Worm (Caenorhabditis elegans) whole organism, L3 larva: ENCODE data around the gene F36H9.1.

ENCODE experiments used
- R02D3.7 ChIP-seq: fragments of 150-350 bp; optimal IDR thresholded peaks from 2 replicates; lab custom pipeline; 2014; ENCODE audit warnings: missing biosample characterization, missing genetic modification characterization
- ZK546.5 ChIP-seq: sonication (generic microtip); optimal IDR thresholded peaks from 2 replicates; lab custom pipeline; 2017; ENCODE audit warnings: missing biosample characterization, missing genetic modification characterization
- aly-2 ChIP-seq: fragments of 150-350 bp; optimal IDR thresholded peaks from 2 replicates; lab custom pipeline; 2014; ENCODE audit warnings: missing biosample characterization, missing genetic modification characterization
- ceh-28 ChIP-seq: fragments of 150-350 bp; optimal IDR thresholded peaks from 2 replicates; lab custom pipeline; 2014; ENCODE audit warnings: missing biosample characterization, missing genetic modification reagents, missing genetic modification characterization
- daf-12 ChIP-seq: fragments of 150-350 bp; optimal IDR thresholded peaks from 2 replicates; lab custom pipeline; 2014; ENCODE audit warnings: missing biosample characterization, missing genetic modification reagents, missing genetic modification characterization
- egl-5 ChIP-seq: fragments of 150-350 bp; optimal IDR thresholded peaks from 2 replicates; lab custom pipeline; 2017; ENCODE audit warnings: missing biosample characterization, missing genetic modification reagents, missing genetic modification characterization, inconsistent platforms
- elt-1 ChIP-seq: fragments of 150-350 bp; optimal IDR thresholded peaks from 2 replicates; lab custom pipeline; 2014; ENCODE audit warnings: missing biosample characterization, missing genetic modification characterization
- elt-2 ChIP-seq: sonication (generic microtip); optimal IDR thresholded peaks from 2 replicates; lab custom pipeline; 2016; ENCODE audit warnings: missing genetic modification reagents, mild to moderate bottlenecking, missing genetic modification characterization, missing compliant biosample characterization
- elt-3 ChIP-seq, 3 experiments: fragments of 150-350 bp in 1 of 3; sonication (generic microtip) in 2 of 3; optimal IDR thresholded peaks; 2 replicates in 2 of 3; 4 replicates in 1 of 3; lab custom pipeline; 2014 to 2017; ENCODE audit warnings: missing biosample characterization in 3 of 3, missing genetic modification characterization in 3 of 3
- fkh-10 ChIP-seq: sonication (generic microtip); optimal IDR thresholded peaks from 2 replicates; lab custom pipeline; 2017; ENCODE audit warnings: missing biosample characterization, missing genetic modification reagents, missing genetic modification characterization
- fkh-2 ChIP-seq: fragments of 150-350 bp; optimal IDR thresholded peaks from 2 replicates; lab custom pipeline; 2014; ENCODE audit warnings: missing biosample characterization, missing genetic modification reagents, missing genetic modification characterization
- hmg-11 ChIP-seq: sonication (generic microtip); optimal IDR thresholded peaks from 2 replicates; lab custom pipeline; 2016; ENCODE audit warnings: missing genetic modification characterization, missing compliant biosample characterization
- jun-1 ChIP-seq: fragments of 150-350 bp; optimal IDR thresholded peaks from 2 replicates; lab custom pipeline; 2014; ENCODE audit warnings: missing biosample characterization, missing genetic modification reagents, missing genetic modification characterization
- lin-15B ChIP-seq: fragments of 150-350 bp; optimal IDR thresholded peaks from 2 replicates; lab custom pipeline; 2014; ENCODE audit warnings: missing biosample characterization, missing genetic modification characterization
- mdl-1 ChIP-seq: fragments of 150-350 bp; optimal IDR thresholded peaks from 2 replicates; lab custom pipeline; 2014; ENCODE audit warnings: missing biosample characterization, missing genetic modification characterization
- nfya-1 ChIP-seq: sonication (generic microtip); optimal IDR thresholded peaks from 2 replicates; lab custom pipeline; 2017; ENCODE audit warnings: missing genetic modification characterization, mild to moderate bottlenecking, missing compliant biosample characterization, antibody characterized with exemption, moderate library complexity; ENCODE audit not compliant: insufficient read depth
- nhr-11 ChIP-seq: fragments of 150-350 bp; optimal IDR thresholded peaks from 2 replicates; lab custom pipeline; 2014; ENCODE audit warnings: missing biosample characterization, missing genetic modification characterization
- nhr-12 ChIP-seq: fragments of 150-350 bp; optimal IDR thresholded peaks from 2 replicates; lab custom pipeline; 2014; ENCODE audit warnings: missing biosample characterization, missing genetic modification characterization
- nhr-237 ChIP-seq: fragments of 150-350 bp; optimal IDR thresholded peaks from 2 replicates; lab custom pipeline; 2014; ENCODE audit warnings: missing biosample characterization, missing genetic modification characterization
- nhr-25 ChIP-seq: sonication (generic microtip); optimal IDR thresholded peaks from 2 replicates; lab custom pipeline; 2017; ENCODE audit warnings: missing biosample characterization, missing genetic modification characterization
- nhr-28 ChIP-seq: fragments of 150-350 bp; optimal IDR thresholded peaks from 2 replicates; lab custom pipeline; 2014; ENCODE audit warnings: missing biosample characterization, missing genetic modification characterization
- nhr-43 ChIP-seq: sonication (generic microtip); optimal IDR thresholded peaks from 2 replicates; lab custom pipeline; 2016; ENCODE audit warnings: mild to moderate bottlenecking, missing genetic modification characterization, missing compliant biosample characterization; ENCODE audit not compliant: poor library complexity, severe bottlenecking
- nhr-76 ChIP-seq: fragments of 150-350 bp; sonication (generic microtip); optimal IDR thresholded peaks from 5 replicates; lab custom pipeline; 2014; ENCODE audit warnings: missing biosample characterization, missing genetic modification characterization
- pha-4 ChIP-seq: fragments of 150-350 bp; optimal IDR thresholded peaks from 2 replicates; lab custom pipeline; 2014; ENCODE audit warnings: missing biosample characterization, missing genetic modification reagents, missing genetic modification characterization
- pqm-1 ChIP-seq: fragments of 150-350 bp; optimal IDR thresholded peaks from 2 replicates; lab custom pipeline; 2017; ENCODE audit warnings: missing biosample characterization, missing genetic modification characterization, inconsistent platforms
- skn-1 ChIP-seq: fragments of 150-350 bp; optimal IDR thresholded peaks from 2 replicates; lab custom pipeline; 2014; ENCODE audit warnings: missing biosample characterization, missing genetic modification characterization
- unc-39 ChIP-seq: sonication (generic microtip); optimal IDR thresholded peaks from 4 replicates; lab custom pipeline; 2017; ENCODE audit warnings: missing biosample characterization, missing genetic modification characterization
- unc-62 ChIP-seq: fragments of 150-350 bp; sonication (generic microtip); optimal IDR thresholded peaks from 4 replicates; lab custom pipeline; 2014; ENCODE audit warnings: missing biosample characterization, missing genetic modification reagents, missing genetic modification characterization
- zag-1 ChIP-seq: fragments of 150-350 bp; optimal IDR thresholded peaks from 2 replicates; lab custom pipeline; 2014; ENCODE audit warnings: missing biosample characterization, missing genetic modification characterization

Gene F36H9.1

ce11 chrV:1756099-1756498 lies 38.2 kb upstream of the F36H9.1 start:
- TF ChIP-seq pqm-1 = peak; percentile 7
- TF ChIP-seq fkh-10 (GFP tag; lab: Kevin White, UChicago) = no peak
- peak; percentile 64 for TF ChIP-seq elt-2 (tag; lab: Kevin White, UChicago)
- TF ChIP-seq unc-39 (tag; lab: Kevin White, UChicago) = no peak

ce11 chrV:1756856-1757255 lies 37.5 kb upstream of the F36H9.1 start, which contains the start of gene clec-204:
TSS of gene clec-204 (plus strand) at chrV:1757156.
- TF ChIP-seq elt-2 (tag; lab: Kevin White, UChicago) (peak; percentile 45), elt-1 (no peak)

DNA sequence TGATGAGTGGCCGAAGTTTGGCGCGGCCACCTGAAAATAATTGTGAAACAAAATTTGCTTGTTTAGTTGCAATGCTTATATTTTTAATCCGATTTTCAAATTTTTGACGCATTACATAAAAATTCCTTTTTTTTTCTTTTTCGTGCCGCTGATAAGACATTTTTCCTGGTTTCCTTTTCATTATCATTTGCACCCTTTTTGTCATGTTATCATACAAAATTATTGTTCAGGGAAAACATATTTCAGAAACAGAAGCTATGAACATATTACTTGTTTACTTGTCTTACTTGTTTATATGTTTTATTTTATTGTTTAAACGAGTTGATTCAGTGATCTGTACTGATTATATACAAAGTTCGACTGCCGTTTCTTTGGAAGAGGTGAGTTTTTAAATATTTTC lies 33.6 kb upstream of the F36H9.1 start, which contains the start of gene clec-205:
clec-205 (plus strand) TSS at position 212 of the 400 bp plus-strand sequence.
- TF ChIP-seq nhr-25 (tag; lab: Kevin White, UChicago) (no peak), elt-2 (tag; lab: Kevin White, UChicago) (peak; percentile 60)

- no peak for TF ChIP-seq lin-15B (tag; lab: Kevin White, UChicago)
- no peak for TF ChIP-seq egl-5 (tag; lab: Kevin White, UChicago)
- no peak for TF ChIP-seq aly-2 (tag; lab: Kevin White, UChicago)
- no peak for TF ChIP-seq unc-62 (GFP tag; lab: Kevin White, UChicago)
Observed at ce11 chrV:1767427-1767826, 26.9 kb upstream of the F36H9.1 start.

- TF ChIP-seq pha-4 (tag; lab: Kevin White, UChicago) = peak; percentile 47
- TF ChIP-seq elt-2 (tag; lab: Kevin White, UChicago) = peak; percentile 52
- TF ChIP-seq lin-15B (tag; lab: Kevin White, UChicago) = peak; percentile 36
- TF ChIP-seq elt-3 (tag; optimal IDR thresholded peaks at IDR 0.05; lab: Kevin White, UChicago) = no peak
- TF ChIP-seq nhr-76 (tag; lab: Kevin White, UChicago) = no peak
- TF ChIP-seq nhr-11 (tag; lab: Kevin White, UChicago) = no peak
- no peak for TF ChIP-seq jun-1 (tag; lab: Kevin White, UChicago)
- TF ChIP-seq, all 47 proteins: peak for 3
Observed at ce11 chrV:1771727-1772126, 22.6 kb upstream of the F36H9.1 start, which contains the start of gene dhs-13. TSS of gene dhs-13 (minus strand) at chrV:1771734.

- TF ChIP-seq nfya-1 (tag; lab: Kevin White, UChicago) = peak; percentile 22
- peak; percentile 32 for TF ChIP-seq hmg-11 (tag; lab: Kevin White, UChicago)
- TF ChIP-seq ZK546.5 (tag; lab: Kevin White, UChicago) = no peak
- peak; percentile 27 for TF ChIP-seq elt-2 (tag; lab: Kevin White, UChicago)
Observed at ce11 chrV:1773120-1773519, 21.2 kb upstream of the F36H9.1 start.

DNA sequence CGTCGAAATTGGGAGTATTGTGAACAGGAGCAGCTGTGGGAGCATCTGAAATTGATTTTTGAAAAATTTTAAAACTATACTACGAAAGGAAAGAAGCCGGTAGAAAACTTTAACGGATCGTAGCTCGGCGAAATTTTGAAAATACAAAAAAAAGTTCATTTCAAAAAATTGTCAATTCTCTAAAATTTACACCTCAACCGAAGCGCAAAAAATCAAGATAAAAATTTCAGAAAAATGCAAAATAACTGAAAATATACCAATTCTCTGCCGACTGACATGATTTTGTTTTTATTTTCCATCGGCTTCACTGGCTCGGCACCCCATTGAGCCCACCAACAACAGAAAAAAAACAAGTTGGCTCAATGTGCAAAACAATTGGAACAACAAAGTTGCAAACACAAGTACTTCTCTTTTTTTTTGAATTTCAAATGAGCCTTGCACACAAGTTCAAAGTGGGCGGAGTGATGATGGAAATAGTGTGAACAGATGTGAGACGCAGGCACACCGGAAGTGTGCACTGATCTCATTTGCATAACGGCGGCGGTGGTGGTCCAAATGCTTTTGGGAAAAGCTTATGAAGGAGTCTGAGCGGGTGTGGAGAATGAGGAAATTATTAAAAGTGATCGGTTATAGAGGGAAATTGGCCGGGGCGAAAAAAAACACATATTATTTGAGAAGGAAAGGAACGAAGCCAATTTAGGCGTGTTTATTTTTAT lies 19.3 kb upstream of the F36H9.1 start, which contains the start of gene F36H9.7:
F36H9.7 (minus strand) TSS at position 51 of the 716 bp plus-strand sequence.
- no peak for TF ChIP-seq zag-1 (tag; lab: Kevin White, UChicago)
- no peak for TF ChIP-seq nhr-28 (tag; lab: Kevin White, UChicago)
- no peak for TF ChIP-seq nhr-25 (tag; lab: Kevin White, UChicago)
- no peak for TF ChIP-seq nhr-43 (tag; lab: Kevin White, UChicago)
- TF ChIP-seq ceh-28 (tag; lab: Kevin White, UChicago) = no peak
- no peak for TF ChIP-seq fkh-2 (tag; lab: Kevin White, UChicago)
- no peak for TF ChIP-seq R02D3.7 (tag; lab: Kevin White, UChicago)
- TF ChIP-seq skn-1 = no peak
- no peak for TF ChIP-seq mdl-1
- TF ChIP-seq fkh-10 (GFP tag; lab: Kevin White, UChicago) = no peak
- TF ChIP-seq lin-15B (tag; lab: Kevin White, UChicago) = no peak
- no peak for TF ChIP-seq nhr-76 (tag; lab: Kevin White, UChicago)
- no peak for TF ChIP-seq daf-12
- no peak for TF ChIP-seq unc-62 (GFP tag; lab: Kevin White, UChicago)
- no peak for TF ChIP-seq elt-1
- no peak for TF ChIP-seq nhr-12 (tag; lab: Kevin White, UChicago)
- TF ChIP-seq pha-4 (tag; lab: Kevin White, UChicago) = no peak
- no peak for TF ChIP-seq egl-5 (tag; lab: Kevin White, UChicago)
- TF ChIP-seq nhr-237 (tag; lab: Kevin White, UChicago) = no peak
- TF ChIP-seq elt-3 (tag; optimal IDR thresholded peaks at IDR 0.05; lab: Kevin White, UChicago) = no peak
